Worm (Caenorhabditis elegans) whole organism, L1 larva: ENCODE measurements around the gene F23B2.7.

ENCODE experiments used
- C34B4.2 ChIP-seq: sonication (generic microtip); optimal IDR thresholded peaks from 2 replicates; lab custom pipeline; 2017; ENCODE audit warnings: mild to moderate bottlenecking, missing genetic modification characterization, missing compliant biosample characterization
- Y116A8C.19 ChIP-seq: sonication (generic microtip); optimal IDR thresholded peaks from 2 replicates; lab custom pipeline; 2016; ENCODE audit warnings: missing compliant biosample characterization, missing genetic modification characterization, borderline replicate concordance
- aha-1 ChIP-seq: fragments of 150-350 bp; optimal IDR thresholded peaks from 2 replicates; lab custom pipeline; 2014; ENCODE audit warnings: missing biosample characterization, missing genetic modification characterization
- ceh-8 ChIP-seq: fragments of 200-800 bp; sonication (Bioruptor generic); optimal IDR thresholded peaks from 2 replicates; lab custom pipeline; 2018; ENCODE audit warnings: mild to moderate bottlenecking, missing genetic modification characterization, moderate library complexity, missing compliant biosample characterization
- ceh-90 ChIP-seq: sonication (generic microtip); optimal IDR thresholded peaks from 2 replicates; lab custom pipeline; 2016; ENCODE audit warnings: missing genetic modification characterization, missing compliant biosample characterization
- ces-1 ChIP-seq: fragments of 150-350 bp; optimal IDR thresholded peaks from 2 replicates; lab custom pipeline; 2014; ENCODE audit warnings: missing biosample characterization, missing genetic modification reagents, missing genetic modification characterization
- dpl-1 ChIP-seq, 3 experiments: fragments of 150-350 bp in 2 of 3; sonication (generic microtip) in 1 of 3; optimal IDR thresholded peaks; 2 replicates each; lab custom pipeline; 2014 to 2017; ENCODE audit warnings: missing biosample characterization in 3 of 3, missing genetic modification characterization in 3 of 3, missing genetic modification reagents in 3 of 3
- dsc-1 ChIP-seq: sonication (generic microtip); optimal IDR thresholded peaks from 2 replicates; lab custom pipeline; 2016; ENCODE audit warnings: mild to moderate bottlenecking, missing genetic modification characterization, missing compliant biosample characterization
- efl-1 ChIP-seq, 4 experiments: fragments of 150-350 bp; optimal IDR thresholded peaks in 3 of 4; peaks in 1 of 4; 1 replicate in 1 of 4; 2 replicates in 3 of 4; lab custom pipeline; 2014; ENCODE audit warnings: missing biosample characterization in 2 of 4, missing genetic modification characterization in 2 of 4, missing genetic modification reagents in 2 of 4
- efl-3 ChIP-seq: fragments of 200-800 bp; sonication (Bioruptor generic); optimal IDR thresholded peaks from 2 replicates; lab custom pipeline; 2018; ENCODE audit warnings: mild to moderate bottlenecking, missing genetic modification characterization, missing compliant biosample characterization
- ets-5 ChIP-seq: fragments of 200-800 bp; sonication (Bioruptor generic); IDR thresholded peaks from 2 replicates; pipeline ENCODE4 v1.3.6; 2022; ENCODE audit warnings: missing genetic modification characterization, missing compliant biosample characterization
- fkh-4 ChIP-seq: sonication (generic microtip); optimal IDR thresholded peaks from 2 replicates; lab custom pipeline; 2016; ENCODE audit warnings: missing compliant biosample characterization, missing genetic modification characterization, borderline replicate concordance
- fos-1 ChIP-seq: fragments of 150-350 bp; optimal IDR thresholded peaks from 2 replicates; lab custom pipeline; 2014; ENCODE audit warnings: missing biosample characterization, missing genetic modification characterization
- hpl-2 ChIP-seq: fragments of 150-350 bp; optimal IDR thresholded peaks from 2 replicates; lab custom pipeline; 2014; ENCODE audit warnings: missing biosample characterization, missing genetic modification reagents, missing genetic modification characterization
- lin-13 ChIP-seq: fragments of 150-350 bp; optimal IDR thresholded peaks from 2 replicates; lab custom pipeline; 2014; ENCODE audit warnings: missing biosample characterization, missing genetic modification reagents, missing genetic modification characterization
- lin-14 ChIP-seq: fragments of 200-800 bp; sonication (Bioruptor generic); optimal IDR thresholded peaks from 2 replicates; lab custom pipeline; 2018; ENCODE audit warnings: mild to moderate bottlenecking, missing genetic modification characterization, moderate library complexity, missing compliant biosample characterization
- lin-15B ChIP-seq: fragments of 150-350 bp; sonication (generic microtip); optimal IDR thresholded peaks from 3 replicates; lab custom pipeline; 2014; ENCODE audit warnings: missing biosample characterization, missing genetic modification characterization
- lin-35 ChIP-seq, 2 experiments: fragments of 150-350 bp; optimal IDR thresholded peaks; 2 replicates each; lab custom pipeline; 2014; ENCODE audit warnings: missing biosample characterization in 2 of 2, missing genetic modification characterization in 2 of 2, missing genetic modification reagents in 2 of 2
- lsy-2 ChIP-seq, 2 experiments: fragments of 150-350 bp; optimal IDR thresholded peaks; 2 replicates each; lab custom pipeline; 2014; ENCODE audit warnings: missing biosample characterization in 2 of 2, missing genetic modification characterization in 2 of 2
- mep-1 ChIP-seq: fragments of 150-350 bp; optimal IDR thresholded peaks from 2 replicates; lab custom pipeline; 2014; ENCODE audit warnings: missing biosample characterization, missing genetic modification characterization
- nhr-11 ChIP-seq: fragments of 150-350 bp; optimal IDR thresholded peaks from 2 replicates; lab custom pipeline; 2014; ENCODE audit warnings: missing biosample characterization, missing genetic modification characterization
- nhr-12 ChIP-seq: sonication (generic microtip); optimal IDR thresholded peaks from 2 replicates; lab custom pipeline; 2017; ENCODE audit warnings: missing biosample characterization, missing genetic modification characterization
- nhr-19 ChIP-seq: fragments of 200-800 bp; sonication (Bioruptor generic); conservative IDR thresholded peaks from 2 replicates; pipeline ENCODE4 v1.3.6; 2022; ENCODE audit warnings: missing genetic modification characterization, missing compliant biosample characterization
- nhr-237 ChIP-seq: fragments of 150-350 bp; optimal IDR thresholded peaks from 2 replicates; lab custom pipeline; 2014; ENCODE audit warnings: missing biosample characterization, missing genetic modification characterization
- nhr-47 ChIP-seq: sonication (generic microtip); optimal IDR thresholded peaks from 2 replicates; lab custom pipeline; 2016; ENCODE audit warnings: mild to moderate bottlenecking, missing genetic modification characterization, moderate library complexity, missing compliant biosample characterization
- nhr-77 ChIP-seq: fragments of 150-350 bp; optimal IDR thresholded peaks from 2 replicates; lab custom pipeline; 2014; ENCODE audit warnings: missing biosample characterization, missing genetic modification characterization
- nhr-84 ChIP-seq: sonication (generic microtip); optimal IDR thresholded peaks from 2 replicates; lab custom pipeline; 2017; ENCODE audit warnings: missing biosample characterization, missing genetic modification characterization
- nhr-85 ChIP-seq: sonication (generic microtip); peaks from one replicate; lab custom pipeline; 2016; ENCODE audit warnings: missing genetic modification characterization, inconsistent platforms, missing compliant biosample characterization
- pag-3 ChIP-seq: sonication (generic microtip); optimal IDR thresholded peaks from 2 replicates; lab custom pipeline; 2017; ENCODE audit warnings: missing genetic modification characterization, mild to moderate bottlenecking, missing compliant biosample characterization, antibody characterized with exemption, borderline replicate concordance; ENCODE audit not compliant: insufficient read depth
- snpc-4 ChIP-seq: fragments of 150-350 bp; optimal IDR thresholded peaks from 2 replicates; lab custom pipeline; 2014; ENCODE audit warnings: missing biosample characterization, missing genetic modification characterization
- snu-23 ChIP-seq: sonication (generic microtip); optimal IDR thresholded peaks from 2 replicates; lab custom pipeline; 2016; ENCODE audit warnings: missing genetic modification characterization, missing compliant biosample characterization
- sox-4 ChIP-seq: sonication (generic microtip); optimal IDR thresholded peaks from 2 replicates; lab custom pipeline; 2016; ENCODE audit warnings: missing genetic modification characterization, missing compliant biosample characterization
- sup-37 ChIP-seq: fragments of 200-800 bp; sonication (Bioruptor generic); optimal IDR thresholded peaks from 2 replicates; lab custom pipeline; 2018; ENCODE audit warnings: mild to moderate bottlenecking, missing genetic modification characterization, missing compliant biosample characterization
- unc-130 ChIP-seq: fragments of 150-350 bp; optimal IDR thresholded peaks from 2 replicates; lab custom pipeline; 2017; ENCODE audit warnings: missing biosample characterization, missing genetic modification characterization, inconsistent platforms
- unc-30 ChIP-seq: sonication (generic microtip); optimal IDR thresholded peaks from 2 replicates; lab custom pipeline; 2017; ENCODE audit warnings: missing biosample characterization, missing genetic modification characterization
- xbp-1 ChIP-seq: sonication (generic microtip); optimal IDR thresholded peaks from 2 replicates; lab custom pipeline; 2016; ENCODE audit warnings: missing genetic modification characterization, missing compliant biosample characterization
- zag-1 ChIP-seq: fragments of 150-350 bp; optimal IDR thresholded peaks from 2 replicates; lab custom pipeline; 2014; ENCODE audit warnings: missing biosample characterization, missing genetic modification characterization
- ztf-11 ChIP-seq, 2 experiments: sonication (generic microtip); optimal IDR thresholded peaks; 2 replicates each; lab custom pipeline; 2016 to 2017; ENCODE audit warnings: missing genetic modification characterization in 2 of 2, missing biosample characterization in 1 of 2, missing compliant biosample characterization in 1 of 2
- ztf-4 ChIP-seq: fragments of 150-350 bp; optimal IDR thresholded peaks from 2 replicates; lab custom pipeline; 2014; ENCODE audit warnings: missing biosample characterization, missing genetic modification characterization

F23B2.7 gene

ce11 chrIV:9121545-9121944 lies 28.7 kb upstream of the F23B2.7 start (continued):
- TF ChIP-seq lsy-2 (tag; optimal IDR thresholded peaks at IDR 0.05; lab: Kevin White, UChicago) (peak; percentile 27 to 64), dpl-1 (GFP tag; optimal IDR thresholded peaks at IDR 0.05; lab: Kevin White, UChicago) (no peak), mep-1 (tag; lab: Kevin White, UChicago) (peak; percentile 72), Y116A8C.19 (tag; lab: Kevin White, UChicago) (no peak), nhr-84 (tag; lab: Kevin White, UChicago) (no peak), snpc-4 (no peak), fos-1 (peak; percentile 17), hpl-2 (GFP tag; lab: Kevin White, UChicago) (no peak), lin-35 (GFP tag; optimal IDR thresholded peaks at IDR 0.05; lab: Kevin White, UChicago) (peak; percentile 33 to 48), pag-3 (tag; lab: Kevin White, UChicago) (no peak), ces-1 (GFP tag; lab: Kevin White, UChicago) (no peak), dsc-1 (tag; lab: Kevin White, UChicago) (no peak)
- TF ChIP-seq, all 84 proteins: peak for 26

DNA sequence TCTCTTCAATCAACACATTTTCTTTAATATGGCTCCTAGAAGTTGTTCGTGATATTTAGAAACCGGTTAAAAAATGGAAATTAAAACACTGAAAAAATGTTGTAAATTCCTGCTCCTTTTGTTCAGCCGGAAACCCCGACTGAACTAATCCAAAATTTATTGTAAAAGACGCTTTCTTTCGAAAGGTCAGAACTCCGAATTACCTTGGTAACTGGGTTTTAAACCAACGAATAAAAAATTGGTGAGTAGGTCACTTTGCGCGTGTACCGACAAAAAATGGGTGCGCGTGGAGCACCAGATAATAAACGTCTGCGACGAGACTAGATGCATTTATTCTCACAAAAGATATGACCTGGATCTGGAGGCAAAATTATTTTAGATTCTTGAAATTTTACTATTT lies 19.7 kb upstream of the F23B2.7 start:
- TF ChIP-seq efl-1 (optimal IDR thresholded peaks at IDR 0.05; lab: Kevin White, UChicago), result no peak
- peak in 1 of 2 experiments; percentile 69 for TF ChIP-seq efl-1 (GFP tag; optimal IDR thresholded peaks at IDR 0.05 in 1 of 2; lab: Kevin White, UChicago)
- no peak for TF ChIP-seq sup-37 (GFP tag; lab: Kevin White, UChicago)
- TF ChIP-seq snpc-4, result peak; percentile 8
- no peak for TF ChIP-seq ceh-90 (tag; lab: Kevin White, UChicago)
- TF ChIP-seq xbp-1 (tag; lab: Kevin White, UChicago), result no peak
- no peak for TF ChIP-seq ztf-11 (tag; optimal IDR thresholded peaks at IDR 0.05; lab: Kevin White, UChicago)
- TF ChIP-seq nhr-85 (tag; lab: Kevin White, UChicago), result peak; percentile 56
- TF ChIP-seq, all 84 proteins: peak for 3

ce11 chrIV:9135377-9135776 lies 14.9 kb upstream of the F23B2.7 start, which contains the start of gene delm-1:
TSS of gene delm-1 (minus strand) at chrIV:9135477.
- no peak for TF ChIP-seq C34B4.2 (tag; lab: Kevin White, UChicago)
- TF ChIP-seq fos-1, result no peak
- no peak for TF ChIP-seq lin-14 (GFP tag; lab: Kevin White, UChicago)
- no peak for TF ChIP-seq dpl-1 (GFP tag; optimal IDR thresholded peaks at IDR 0.05; lab: Kevin White, UChicago)
- no peak for TF ChIP-seq dsc-1 (tag; lab: Kevin White, UChicago)
- TF ChIP-seq ceh-8, result no peak
- TF ChIP-seq ztf-4 (tag; lab: Kevin White, UChicago), result no peak
- no peak for TF ChIP-seq lin-35 (GFP tag; optimal IDR thresholded peaks at IDR 0.05; lab: Kevin White, UChicago)
- no peak for TF ChIP-seq efl-3 (GFP tag; lab: Kevin White, UChicago)
- no peak for TF ChIP-seq nhr-47 (tag; lab: Kevin White, UChicago)
- no peak for TF ChIP-seq xbp-1 (tag; lab: Kevin White, UChicago)
- no peak for TF ChIP-seq ets-5 (GFP tag; lab: Robert Waterston, UW)
- no peak for TF ChIP-seq aha-1 (tag; lab: Kevin White, UChicago)
- TF ChIP-seq sox-4, result no peak
- no peak for TF ChIP-seq zag-1 (tag; lab: Kevin White, UChicago)
- no peak for TF ChIP-seq nhr-11 (tag; lab: Kevin White, UChicago)
- no peak for TF ChIP-seq nhr-84 (tag; lab: Kevin White, UChicago)
- TF ChIP-seq, all 84 proteins: peak for 0

ce11 chrIV:9140172-9140805 lies 10.0 kb upstream of the F23B2.7 start:
- no peak for TF ChIP-seq nhr-237 (tag; lab: Kevin White, UChicago)

ce11 chrIV:9144405-9144804 lies 5.9 kb upstream of the F23B2.7 start, which contains the start of gene flp-1:
TSS of gene flp-1 (plus strand) at chrIV:9144705.
- TF ChIP-seq nhr-77, result no peak
- TF ChIP-seq nhr-19 (GFP tag; lab: Robert Waterston, UW), result no peak
- no peak for TF ChIP-seq nhr-237 (tag; lab: Kevin White, UChicago)
- TF ChIP-seq fkh-4 (tag; lab: Kevin White, UChicago), result no peak
- TF ChIP-seq aha-1 (tag; lab: Kevin White, UChicago), result no peak
- TF ChIP-seq nhr-12 (tag; lab: Kevin White, UChicago), result no peak
- no peak for TF ChIP-seq snu-23
- TF ChIP-seq xbp-1 (tag; lab: Kevin White, UChicago), result no peak
- no peak for TF ChIP-seq unc-130 (tag; lab: Kevin White, UChicago)
- no peak for TF ChIP-seq lin-15B
- no peak for TF ChIP-seq lin-13 (GFP tag; lab: Kevin White, UChicago)
- TF ChIP-seq unc-30 (tag; lab: Kevin White, UChicago), result no peak
